Worm (Caenorhabditis elegans) whole organism, dauer: ENCODE results near the gene pgam-5.

Source experiments
- unc-62 ChIP-seq: sonication (generic microtip); optimal IDR thresholded peaks from 2 replicates; lab custom pipeline; 2017; ENCODE audit warnings: missing biosample characterization, missing genetic modification reagents, missing genetic modification characterization

pgam-5 gene

DNA sequence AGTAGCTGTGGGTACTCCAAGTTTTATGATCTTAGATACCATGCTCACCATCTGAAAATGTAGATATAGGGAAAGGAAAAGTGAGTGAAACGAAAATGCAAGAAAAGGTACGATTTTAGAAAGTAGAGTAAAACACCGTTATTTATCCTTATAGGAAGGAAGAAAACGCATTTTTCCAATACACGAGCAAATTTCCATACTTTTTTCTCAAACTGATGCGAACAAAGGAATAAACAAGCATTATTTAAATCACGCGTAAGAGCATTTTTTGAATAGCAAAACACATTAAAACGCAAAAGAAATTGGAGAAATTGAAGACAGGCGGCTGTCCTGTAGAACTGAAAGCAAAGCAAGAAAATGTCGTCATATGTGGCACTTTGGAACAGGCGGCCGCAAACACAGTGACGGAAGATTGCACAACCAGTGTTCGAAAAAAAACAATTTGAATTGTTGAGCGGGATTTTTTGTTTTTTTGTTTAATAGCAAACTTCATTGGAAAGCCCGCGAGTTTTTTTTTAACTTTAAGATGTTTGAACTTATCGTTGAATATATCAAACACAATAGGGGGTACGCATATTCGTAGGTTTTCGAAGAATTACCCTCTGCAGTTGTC lies at the start of gene pgam-5:
Gene pgam-5, minus strand, starts transcription at position 51 of the 613 bp plus-strand sequence.
- no peak for TF ChIP-seq unc-62

DNA sequence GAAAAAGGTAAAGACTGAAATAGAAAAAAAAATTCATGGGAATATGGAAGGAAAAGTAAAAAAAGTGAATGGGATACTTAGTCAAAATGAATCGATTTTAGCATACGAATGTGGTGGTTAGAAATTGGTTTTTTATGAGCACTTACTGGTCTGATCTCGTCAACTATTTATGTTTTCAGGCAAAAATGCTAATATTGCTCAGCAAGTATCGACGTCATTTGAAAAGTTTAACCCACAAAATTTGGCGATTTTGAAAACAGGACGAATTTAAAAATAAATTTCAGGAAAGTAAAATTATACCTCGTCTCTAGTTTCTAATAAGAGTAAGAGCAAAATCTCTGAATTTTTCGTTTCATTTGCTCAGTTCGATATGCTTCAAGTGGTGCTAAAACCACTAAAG lies 44.7 kb upstream of the pgam-5 start:
- no peak for TF ChIP-seq unc-62

DNA sequence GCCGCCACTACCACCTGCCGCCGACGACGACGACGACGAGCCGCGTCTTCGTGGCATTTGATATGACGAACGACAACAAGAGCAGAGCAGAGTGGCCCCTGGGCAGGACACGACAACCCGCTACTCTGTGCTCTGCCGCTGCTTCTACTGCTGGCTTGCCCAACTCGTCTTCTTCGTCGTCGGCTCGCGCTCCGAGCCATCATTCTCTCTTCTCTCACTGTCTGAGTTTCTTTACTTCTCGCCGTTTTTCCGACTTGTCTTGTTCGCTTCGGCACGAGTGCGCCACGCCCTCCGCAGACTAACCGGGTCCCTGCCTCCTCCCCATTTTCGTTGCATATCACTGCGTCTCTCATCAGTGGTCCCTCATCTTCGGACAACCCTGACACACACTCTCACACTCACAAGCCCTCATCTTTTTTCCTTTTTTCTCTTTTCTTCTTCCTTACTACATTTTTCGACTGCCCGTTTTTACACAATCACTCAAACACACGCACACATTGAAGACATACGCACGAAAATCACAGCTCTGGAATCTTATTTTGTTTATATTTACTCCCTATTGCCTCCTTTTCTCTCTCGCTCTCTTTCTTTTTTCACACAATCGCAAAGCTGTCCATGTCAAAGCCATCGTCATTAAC lies 43.6 kb upstream of the pgam-5 start:
- no peak for TF ChIP-seq unc-62

DNA sequence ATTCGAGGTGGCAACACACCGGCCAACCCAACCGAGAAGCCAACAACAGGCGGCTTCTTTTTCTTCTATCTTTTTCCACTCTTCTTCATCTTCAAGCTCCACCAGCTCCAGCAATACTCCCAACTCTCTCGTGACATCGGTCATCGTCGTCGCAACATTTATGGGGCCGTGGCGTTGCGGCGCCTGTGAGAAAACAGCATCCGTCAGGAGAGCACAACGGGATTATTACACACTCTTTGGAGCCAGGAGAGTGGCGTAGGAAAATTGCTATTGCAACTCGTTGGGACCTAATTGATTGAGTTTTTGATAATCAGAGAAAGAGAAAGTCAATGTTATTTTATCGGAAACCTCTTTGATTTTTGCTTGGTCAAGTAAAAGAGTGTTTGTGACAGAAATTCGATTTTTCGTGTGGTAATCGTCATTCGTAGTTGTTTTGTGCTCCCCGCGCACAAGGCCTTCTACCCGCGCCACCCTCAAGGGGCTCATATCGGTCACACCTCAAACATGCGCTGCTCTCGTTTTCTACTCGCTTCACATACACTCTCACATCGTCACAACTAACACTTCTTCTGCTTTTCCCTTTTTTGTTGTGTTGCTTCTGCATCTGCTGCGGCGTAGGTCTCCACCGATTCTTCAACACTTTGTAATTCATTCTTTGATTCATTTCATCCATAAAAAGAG lies 41.7 kb upstream of the pgam-5 start:
- no peak for TF ChIP-seq unc-62

DNA sequence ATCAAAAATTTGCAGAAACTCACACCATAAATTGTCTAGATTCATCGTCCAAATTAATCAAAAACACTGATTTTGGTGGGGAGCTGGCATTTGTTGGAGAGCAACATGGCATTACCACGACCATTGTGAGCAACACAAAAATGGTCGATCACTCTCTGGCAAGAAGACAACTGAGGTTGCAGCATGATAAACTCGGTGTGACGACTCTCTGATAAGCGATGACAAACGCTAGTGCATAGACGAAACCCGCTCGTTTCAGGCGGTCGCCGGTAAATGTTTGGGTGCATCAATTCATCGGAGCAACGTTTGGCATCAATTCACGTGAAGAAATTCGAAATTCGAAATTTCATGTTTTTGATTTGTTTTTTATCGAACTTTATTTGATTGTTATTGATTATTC lies 40.5 kb upstream of the pgam-5 start:
- TF ChIP-seq unc-62, result no peak

DNA sequence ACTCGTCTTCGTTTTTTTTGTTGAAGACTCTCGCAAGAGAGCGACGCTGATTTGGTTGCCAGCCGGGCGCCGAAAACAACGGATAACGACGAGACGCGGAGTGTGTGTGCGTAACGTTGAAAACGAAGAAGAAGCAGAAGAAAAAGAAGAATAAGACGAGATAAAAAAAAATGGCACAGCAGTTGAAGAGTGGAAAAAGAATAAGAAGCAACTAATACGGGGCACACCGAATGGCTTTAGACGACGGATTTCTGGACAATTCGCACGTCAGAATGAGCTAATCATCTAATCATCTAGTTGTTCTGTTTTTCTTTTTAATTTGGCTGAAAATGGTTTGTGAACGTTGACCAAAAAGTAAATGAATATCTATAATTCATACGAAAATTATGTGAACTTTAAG lies 38.4 kb upstream of the pgam-5 start:
- TF ChIP-seq unc-62, result no peak

DNA sequence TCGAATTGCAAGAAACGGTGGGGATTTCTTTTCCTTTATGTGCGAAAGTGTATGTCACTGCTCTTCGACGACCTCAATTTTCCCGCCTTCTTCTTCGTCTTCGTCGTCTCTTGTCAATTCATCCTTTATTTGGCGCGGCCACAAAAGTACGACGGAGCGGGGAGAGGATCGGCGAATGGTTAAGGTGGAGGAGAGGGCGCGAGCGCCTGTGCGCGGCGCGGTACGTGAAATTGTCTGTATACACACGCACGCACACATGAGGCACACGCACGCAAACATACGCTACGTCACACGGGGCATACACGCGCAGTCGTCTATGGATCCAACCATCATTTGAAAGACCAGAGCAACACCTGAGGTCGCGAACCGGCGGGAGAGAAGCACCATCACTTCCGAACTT lies 36.7 kb upstream of the pgam-5 start:
- no peak for TF ChIP-seq unc-62

DNA sequence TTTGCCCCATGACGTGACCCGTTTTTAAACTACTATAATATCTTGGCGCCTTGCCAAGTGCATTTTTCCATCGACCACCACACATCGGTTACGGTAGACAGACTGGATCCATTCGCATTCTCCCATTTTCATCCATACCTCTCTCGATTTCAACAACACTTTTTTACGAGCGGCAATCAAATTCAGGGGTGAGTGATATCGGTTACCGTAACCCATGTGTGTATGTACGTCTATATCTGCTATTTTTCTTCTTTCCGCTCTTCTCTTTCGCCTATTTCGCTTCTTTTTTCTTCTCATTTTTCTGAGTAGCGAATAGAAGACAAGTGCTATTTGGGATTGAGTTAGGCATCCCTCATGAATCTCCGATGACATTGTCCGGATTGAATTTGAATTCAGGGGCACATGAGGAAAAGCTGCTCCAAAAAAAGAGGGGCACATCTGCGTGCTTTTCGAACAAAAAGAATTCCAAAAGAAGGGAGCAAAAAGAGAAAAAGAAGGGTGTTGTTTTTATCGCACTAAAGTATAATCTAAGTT lies 33.2 kb upstream of the pgam-5 start:
- TF ChIP-seq unc-62, result no peak

DNA sequence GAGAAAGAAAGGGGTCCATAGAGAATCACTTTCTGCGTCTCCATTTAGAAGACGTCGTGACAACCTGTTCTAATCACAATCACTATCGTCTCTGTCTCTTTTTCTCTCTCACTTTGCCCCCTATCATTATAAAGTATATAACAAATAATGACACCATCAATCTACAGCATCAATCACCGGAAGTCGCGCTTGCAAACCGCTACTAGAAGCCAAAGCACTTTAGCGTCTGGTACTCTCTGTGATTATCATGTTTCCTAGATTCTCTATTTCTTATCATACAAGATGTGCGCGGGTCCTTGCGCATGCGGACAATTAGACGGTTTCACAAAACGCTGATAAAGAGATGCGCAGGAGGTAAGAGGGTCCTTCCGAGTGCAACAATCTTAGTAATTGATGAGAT lies 32.6 kb upstream of the pgam-5 start:
- no peak for TF ChIP-seq unc-62

DNA sequence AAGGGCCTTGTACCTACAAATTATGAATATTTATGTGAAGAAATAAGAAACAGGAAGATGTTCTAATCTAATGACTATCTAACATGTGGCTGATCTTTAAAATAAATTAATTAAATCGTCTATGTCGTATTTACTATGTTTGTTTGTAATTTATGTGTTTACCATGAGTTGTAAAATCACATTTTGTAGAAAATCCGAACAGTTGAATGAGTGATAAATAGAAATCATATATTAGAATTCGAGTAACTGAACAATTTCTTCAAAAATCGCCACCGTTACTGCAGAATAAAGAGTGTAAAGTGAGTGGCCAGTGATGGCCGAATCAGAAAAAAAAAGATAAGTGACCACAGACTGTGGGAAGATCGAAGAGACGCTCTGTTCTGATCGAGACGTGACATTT lies 31.5 kb upstream of the pgam-5 start:
- TF ChIP-seq unc-62, result no peak

DNA sequence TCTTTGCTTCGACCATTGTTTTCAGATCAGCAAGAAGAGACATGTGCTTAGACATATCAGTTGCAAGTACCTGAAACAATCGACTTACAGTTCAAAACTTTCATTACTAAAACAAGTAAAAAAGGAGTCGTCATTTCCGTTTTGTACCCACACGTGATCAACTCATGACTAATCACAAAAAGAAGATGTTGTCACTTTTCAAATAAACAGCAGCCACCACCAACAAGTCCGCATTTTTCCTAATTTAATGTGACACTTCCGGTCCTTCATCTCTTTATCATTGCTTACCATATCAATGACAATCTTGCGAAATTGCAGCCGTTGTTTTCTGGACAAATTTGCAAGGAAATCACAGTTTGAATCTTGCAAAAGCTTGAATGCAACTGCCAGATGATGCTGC lies 30.1 kb upstream of the pgam-5 start:
- TF ChIP-seq unc-62, result no peak

DNA sequence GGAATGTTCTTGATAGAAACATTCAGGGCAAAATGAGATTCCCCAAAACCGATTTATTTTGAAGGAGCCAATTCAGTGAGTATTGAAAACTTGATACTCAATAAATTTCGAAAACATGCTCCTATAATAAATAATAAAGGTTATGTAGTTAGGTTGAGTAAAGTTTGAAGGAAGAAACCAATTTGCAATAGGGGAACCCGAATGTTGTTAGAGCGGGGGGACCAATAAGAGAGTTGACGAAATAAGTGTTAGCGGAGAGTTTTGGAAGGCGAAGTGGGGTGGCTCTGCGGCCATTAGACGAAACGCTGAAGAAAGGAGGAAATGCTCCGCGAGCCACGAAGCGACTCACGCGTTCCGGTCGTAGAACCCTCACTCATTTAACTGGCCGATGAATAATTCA lies 26.4 kb upstream of the pgam-5 start:
- TF ChIP-seq unc-62, result no peak

DNA sequence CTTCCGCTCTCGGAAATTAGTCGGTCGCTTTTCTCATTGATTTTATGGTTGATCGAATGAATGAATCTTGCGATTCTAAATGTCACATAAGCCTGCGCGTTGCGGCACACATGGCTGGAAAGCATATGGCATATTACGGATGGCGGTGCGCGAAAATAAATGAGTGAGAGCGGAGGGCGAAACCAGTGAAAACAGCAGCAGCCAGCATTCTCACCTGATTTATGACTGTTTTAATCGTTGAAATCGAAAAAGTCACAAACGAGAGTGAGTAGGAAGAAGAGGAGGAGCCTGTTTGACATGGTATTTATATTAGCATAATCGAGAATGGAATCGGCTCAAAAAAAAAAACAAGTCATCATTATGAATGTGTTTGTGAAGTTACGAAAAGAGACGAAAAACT lies 25.7 kb upstream of the pgam-5 start:
- no peak for TF ChIP-seq unc-62

DNA sequence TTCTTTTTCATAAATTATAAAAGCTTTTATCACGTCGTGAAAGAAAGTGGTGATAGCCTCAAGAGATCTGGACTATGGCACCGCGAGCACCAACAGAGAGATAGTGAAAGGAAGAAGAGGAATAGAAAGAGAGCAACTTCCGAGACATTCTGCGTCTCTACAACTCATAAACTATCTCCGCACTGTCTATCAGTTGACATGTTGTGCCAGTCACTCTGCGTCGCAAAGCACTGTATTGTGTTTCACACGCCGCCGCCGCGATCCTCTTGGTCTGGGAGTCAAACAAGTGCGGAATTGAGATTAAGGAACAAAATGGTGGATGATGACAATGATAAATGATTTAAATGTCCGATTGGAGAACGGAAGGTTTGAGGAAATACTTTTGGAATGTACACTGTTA lies 24.9 kb upstream of the pgam-5 start:
- TF ChIP-seq unc-62, result no peak

DNA sequence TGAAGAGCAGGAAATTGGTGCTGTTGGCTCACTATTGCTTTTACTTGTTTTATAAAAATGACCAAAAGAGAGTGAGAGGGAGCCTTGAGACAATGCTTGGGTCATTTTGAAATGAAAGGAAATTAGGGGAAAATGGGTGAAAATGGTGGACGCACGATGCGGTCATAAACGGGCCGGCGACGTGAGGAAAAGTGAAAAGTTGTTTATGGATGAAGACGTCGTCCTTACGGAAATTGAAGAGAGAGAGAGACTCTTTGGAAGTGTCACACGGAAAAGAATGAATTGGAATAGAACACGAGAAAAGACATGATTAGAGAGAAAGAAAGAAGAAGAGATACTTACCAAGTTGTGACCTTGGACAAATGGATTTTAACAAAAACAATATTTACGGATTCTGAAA lies 23.0 kb upstream of the pgam-5 start:
- TF ChIP-seq unc-62, result no peak

DNA sequence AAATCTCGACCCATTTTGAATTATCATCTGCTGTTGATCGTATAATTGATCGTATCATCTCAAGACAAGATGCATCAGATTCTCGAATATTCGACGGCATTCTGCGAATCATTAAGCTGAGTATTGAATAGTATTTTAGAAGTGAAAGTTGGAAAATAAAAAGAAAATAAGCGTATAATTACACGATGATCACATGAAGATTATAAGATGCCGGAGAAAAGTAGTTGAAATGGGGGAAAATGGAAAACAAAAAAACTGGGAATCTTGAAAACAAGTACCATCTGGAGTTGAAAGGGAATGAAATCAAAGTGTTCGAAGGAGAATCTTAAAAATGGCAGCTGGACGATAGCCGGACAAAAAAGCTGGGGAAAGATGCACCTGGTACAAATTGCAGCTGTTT lies 21.9 kb upstream of the pgam-5 start, which contains the start of gene R07G3.8:
Gene R07G3.8, minus strand, starts transcription at position 101 of the 400 bp plus-strand sequence.
- TF ChIP-seq unc-62, result no peak

DNA sequence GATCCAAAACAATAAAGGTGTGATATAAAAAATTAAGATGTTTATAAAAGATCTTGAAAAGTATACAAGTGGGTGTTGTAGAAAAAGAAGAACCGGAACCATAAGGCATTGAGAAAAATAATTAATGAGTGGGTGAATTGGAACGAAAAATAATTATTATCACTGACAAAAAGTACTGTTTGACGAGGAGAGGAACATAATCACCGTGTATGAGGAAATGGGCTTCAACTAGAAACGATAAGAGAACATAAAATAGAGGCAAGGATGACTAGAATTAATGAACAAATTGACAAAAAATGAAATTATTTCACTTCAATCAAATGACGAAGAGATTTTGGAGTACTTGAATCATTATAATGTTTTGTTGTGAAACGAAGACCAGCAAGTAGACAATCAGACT lies 19.7 kb upstream of the pgam-5 start:
- no peak for TF ChIP-seq unc-62

DNA sequence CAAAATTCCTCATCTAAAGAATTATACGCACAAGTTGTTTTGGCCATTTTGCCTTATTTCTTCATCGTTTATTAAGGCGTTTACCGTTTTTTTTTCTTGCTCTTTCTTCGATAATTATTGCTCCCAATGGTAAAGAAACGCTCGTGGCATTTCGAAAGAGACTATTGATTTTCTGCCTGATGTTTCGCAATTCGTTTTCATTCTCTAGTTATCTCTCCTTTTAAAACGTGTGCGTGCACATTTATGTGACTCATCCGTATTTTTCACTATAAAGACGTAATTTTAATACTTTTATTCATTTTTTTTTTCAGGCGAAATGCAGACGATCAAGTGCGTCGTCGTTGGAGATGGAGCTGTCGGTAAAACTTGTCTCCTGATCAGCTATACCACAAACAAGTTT lies 17.6 kb upstream of the pgam-5 start, which contains the start of gene cdc-42:
Gene cdc-42, plus strand, starts transcription at position 312 of the 400 bp plus-strand sequence.
- no peak for TF ChIP-seq unc-62
